Worm (Caenorhabditis elegans) whole organism, L4 larva: ENCODE results near the gene npr-41.

Experiments
- aha-1 ChIP-seq: fragments of 150-350 bp; peaks from one replicate; lab custom pipeline; 2014; ENCODE audit warnings: missing biosample characterization, missing genetic modification characterization
- attf-4 ChIP-seq: sonication (generic microtip); optimal IDR thresholded peaks from 3 replicates; lab custom pipeline; 2017; ENCODE audit warnings: missing biosample characterization, missing genetic modification characterization
- ceh-82 ChIP-seq: sonication (generic microtip); optimal IDR thresholded peaks from 2 replicates; lab custom pipeline; 2017; ENCODE audit warnings: missing biosample characterization, missing genetic modification characterization
- egl-43 ChIP-seq: fragments of 200-800 bp; sonication (Bioruptor generic); IDR thresholded peaks from 2 replicates; pipeline ENCODE4 v1.3.6; 2022; ENCODE audit warnings: missing genetic modification reagents, missing genetic modification characterization, missing compliant biosample characterization
- hif-1 ChIP-seq, 2 experiments: sonication (generic microtip); optimal IDR thresholded peaks; 2 replicates each; lab custom pipeline; 2016 to 2017; ENCODE audit warnings: missing compliant biosample characterization in 2 of 2, missing genetic modification characterization in 2 of 2, missing genetic modification reagents in 2 of 2, missing genotype in 2 of 2, mild to moderate bottlenecking in 1 of 2
- lin-39 ChIP-seq: fragments of 150-350 bp; optimal IDR thresholded peaks from 2 replicates; lab custom pipeline; 2014; ENCODE audit warnings: missing biosample characterization, missing genetic modification reagents, missing genetic modification characterization
- lsy-2 ChIP-seq, 2 experiments: fragments of 150-350 bp in 1 of 2; sonication (generic microtip) in 1 of 2; optimal IDR thresholded peaks; 2 replicates each; lab custom pipeline; 2014 to 2017; ENCODE audit warnings: missing biosample characterization in 2 of 2, missing genetic modification characterization in 2 of 2
- nhr-76 ChIP-seq: fragments of 150-350 bp; optimal IDR thresholded peaks from 2 replicates; lab custom pipeline; 2014; ENCODE audit warnings: missing biosample characterization, missing genetic modification characterization
- zag-1 ChIP-seq: fragments of 150-350 bp; optimal IDR thresholded peaks from 2 replicates; lab custom pipeline; 2014; ENCODE audit warnings: missing biosample characterization, missing genetic modification characterization

DNA sequence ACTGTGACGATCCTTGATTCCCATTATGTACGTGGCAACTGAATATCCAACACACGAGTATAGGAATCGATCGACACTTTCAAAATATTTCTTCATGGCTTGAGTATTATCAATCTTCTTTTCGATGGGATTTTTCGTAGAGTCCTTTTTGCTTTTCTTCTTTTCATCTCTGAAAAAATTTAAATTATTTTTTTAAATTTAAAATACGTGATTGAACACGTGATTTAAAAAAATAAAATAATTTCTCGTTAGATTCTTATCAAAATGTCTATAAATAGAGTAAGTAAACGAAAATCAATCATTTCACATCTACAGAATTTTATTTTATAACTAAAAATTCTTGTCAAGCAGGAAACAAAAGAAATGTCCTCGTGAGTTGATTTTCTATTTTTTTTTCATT lies 10.8 kb downstream of the npr-41 start, which contains the start of gene Y62F5A.10:
- TF ChIP-seq attf-4 (tag; lab: Kevin White, UChicago): no peak
- no peak for TF ChIP-seq zag-1 (tag; lab: Kevin White, UChicago)
- no peak for TF ChIP-seq egl-43
- no peak for TF ChIP-seq lsy-2 (tag; optimal IDR thresholded peaks at IDR 0.05; lab: Kevin White, UChicago)
- TF ChIP-seq aha-1 (tag; lab: Kevin White, UChicago): no peak
- no peak for TF ChIP-seq nhr-76 (tag; lab: Kevin White, UChicago)
- TF ChIP-seq lin-39 (tag; lab: Kevin White, UChicago): no peak
- no peak for TF ChIP-seq ceh-82 (tag; lab: Kevin White, UChicago)
- TF ChIP-seq hif-1 (tag; optimal IDR thresholded peaks at IDR 0.05; lab: Kevin White, UChicago): no peak
